Fruit fly (Drosophila melanogaster) Kc167 (cell line): Measurements from ENCODE around the gene Amt.

Source experiments
- Myc ChIP-seq: fragments of >200 bp; optimal IDR thresholded peaks from 2 replicates; lab custom pipeline; 2017; ENCODE audit warnings: missing external identifiers
- h ChIP-seq: fragments of >200 bp; optimal IDR thresholded peaks from 3 replicates; lab custom pipeline; 2018; ENCODE audit warnings: missing external identifiers
- ttk ChIP-seq: sonication (Bioruptor generic); optimal IDR thresholded peaks from 2 replicates; lab custom pipeline; 2017; ENCODE audit warnings: missing external identifiers

- TF ChIP-seq h (lab: Kevin White, UChicago) (no peak), Myc (lab: Kevin White, UChicago) (no peak), ttk (lab: Kevin White, UChicago) (no peak)
These were observed 2.3 kb downstream of the Amt start for dm6 chr3R:15246601-15247000.
